Worm (Caenorhabditis elegans): ENCODE measurements around the gene srh-303.

DNA sequence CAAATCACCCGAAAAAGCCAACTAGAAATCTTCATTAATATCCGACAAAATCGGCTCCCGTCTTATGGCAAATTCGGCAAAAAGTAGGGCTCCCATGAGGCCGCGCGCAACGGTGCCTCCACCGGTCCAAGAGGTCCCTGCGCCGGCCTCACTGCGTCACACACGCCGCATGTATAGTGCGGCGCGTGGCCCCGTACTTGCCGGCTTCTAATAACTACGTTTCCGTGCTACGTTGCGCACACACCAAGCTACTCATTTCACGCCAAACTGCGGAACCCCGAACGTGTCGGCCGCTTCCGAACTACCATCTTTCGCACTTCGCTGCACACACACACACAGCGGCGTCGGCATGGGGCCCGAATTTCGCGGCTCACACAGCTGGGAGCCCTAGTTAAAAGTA lies 11.7 kb upstream of the srh-303 start:
- TF ChIP-seq fos-1 (tag; optimal IDR thresholded peaks at IDR 0.05) (no peak), unc-62 (GFP tag; optimal IDR thresholded peaks at IDR 0.05) (no peak), nhr-129 (tag; optimal IDR thresholded peaks at IDR 0.05) (no peak), R02D3.7 (tag; optimal IDR thresholded peaks at IDR 0.05) (no peak), lin-39 (tag; optimal IDR thresholded peaks at IDR 0.05) (no peak), elt-1 (tag; optimal IDR thresholded peaks at IDR 0.05) (no peak), nhr-11 (tag; optimal IDR thresholded peaks at IDR 0.05) (no peak), zag-1 (tag; optimal IDR thresholded peaks at IDR 0.05) (no peak), snpc-4 (tag; optimal IDR thresholded peaks at IDR 0.05) (no peak), ama-1 (optimal IDR thresholded peaks at IDR 0.05) (no peak), nhr-21 (tag; optimal IDR thresholded peaks at IDR 0.05) (no peak), mab-5 (tag; optimal IDR thresholded peaks at IDR 0.05) (no peak)
